Fruit fly (Drosophila melanogaster) whole organism: Measurements from ENCODE around the gene Rpp14b.

Source experiments
- CG8478 ChIP-seq: fragments of >200 bp; optimal IDR thresholded peaks from 2 replicates; lab custom pipeline; 2018; ENCODE audit warnings: inconsistent platforms
- Dll ChIP-seq: fragments of >200 bp; optimal IDR thresholded peaks from 2 replicates; lab custom pipeline; 2017
- EcR ChIP-seq, 2 experiments: fragments of >200 bp; optimal IDR thresholded peaks; 2 replicates each; lab custom pipeline; 2017; ENCODE audit warnings: missing biosample characterization in 2 of 2, missing genetic modification characterization in 2 of 2, missing genetic modification reagents in 2 of 2
- pan ChIP-seq: fragments of >200 bp; optimal IDR thresholded peaks from 2 replicates; lab custom pipeline; 2017
- psq ChIP-seq: fragments of >200 bp; optimal IDR thresholded peaks from 2 replicates; lab custom pipeline; 2017
- usp ChIP-seq: fragments of >200 bp; optimal IDR thresholded peaks from 2 replicates; lab custom pipeline; 2017; ENCODE audit warnings: missing biosample characterization, missing genetic modification characterization, mixed read lengths

Gene Rpp14b

dm6 chr3R:30055915-30056544, at the start of gene Rpp14b, which contains the start of gene spn-A:
Rpp14b (plus strand) TSS chr3R:30055957.
spn-A (minus strand) TSS chr3R:30056037.
- TF ChIP-seq psq (lab: Kevin White, UChicago): no peak
- no peak for TF ChIP-seq usp (GFP tag; lab: Kevin White, UChicago)
- TF ChIP-seq EcR (GFP tag; optimal IDR thresholded peaks at IDR 0.05; lab: Kevin White, UChicago): no peak
- TF ChIP-seq pan (lab: Kevin White, UChicago): no peak
- no peak for TF ChIP-seq CG8478 (lab: Kevin White, UChicago)
- TF ChIP-seq Dll (lab: Kevin White, UChicago): no peak

- no peak for TF ChIP-seq pan (lab: Kevin White, UChicago)
- no peak for TF ChIP-seq CG8478 (lab: Kevin White, UChicago)
- no peak for TF ChIP-seq psq (lab: Kevin White, UChicago)
- no peak for TF ChIP-seq Dll (lab: Kevin White, UChicago)
- TF ChIP-seq usp (GFP tag; lab: Kevin White, UChicago): no peak
- TF ChIP-seq EcR (GFP tag; optimal IDR thresholded peaks at IDR 0.05; lab: Kevin White, UChicago): no peak
Measured at dm6 chr3R:30009173-30009572, 46.6 kb upstream of the Rpp14b start, which contains the start of gene CG7912. CG7912 (minus strand) TSS chr3R:30009189.

dm6 chr3R:30012602-30013489, 42.9 kb upstream of the Rpp14b start:
- no peak for TF ChIP-seq EcR (GFP tag; optimal IDR thresholded peaks at IDR 0.05; lab: Kevin White, UChicago)
- no peak for TF ChIP-seq CG8478 (lab: Kevin White, UChicago)
- no peak for TF ChIP-seq pan (lab: Kevin White, UChicago)

dm6 chr3R:30013909-30014308, 41.8 kb upstream of the Rpp14b start:
- TF ChIP-seq pan (lab: Kevin White, UChicago): no peak
- TF ChIP-seq usp (GFP tag; lab: Kevin White, UChicago): no peak
- TF ChIP-seq EcR (GFP tag; optimal IDR thresholded peaks at IDR 0.05; lab: Kevin White, UChicago): no peak
- no peak for TF ChIP-seq CG8478 (lab: Kevin White, UChicago)
- TF ChIP-seq Dll (lab: Kevin White, UChicago): no peak
- TF ChIP-seq psq (lab: Kevin White, UChicago): no peak

dm6 chr3R:30014480-30014879, 41.3 kb upstream of the Rpp14b start:
- TF ChIP-seq Dll (lab: Kevin White, UChicago) (no peak), pan (lab: Kevin White, UChicago) (no peak), EcR (GFP tag; optimal IDR thresholded peaks at IDR 0.05; lab: Kevin White, UChicago) (no peak), CG8478 (lab: Kevin White, UChicago) (no peak), usp (GFP tag; lab: Kevin White, UChicago) (no peak), psq (lab: Kevin White, UChicago) (no peak)

- TF ChIP-seq pan (lab: Kevin White, UChicago): no peak
- TF ChIP-seq usp (GFP tag; lab: Kevin White, UChicago): no peak
- no peak for TF ChIP-seq CG8478 (lab: Kevin White, UChicago)
- TF ChIP-seq psq (lab: Kevin White, UChicago): no peak
- TF ChIP-seq EcR (GFP tag; optimal IDR thresholded peaks at IDR 0.05; lab: Kevin White, UChicago): no peak
- TF ChIP-seq Dll (lab: Kevin White, UChicago): no peak
Measured at dm6 chr3R:30014977-30015514, 40.7 kb upstream of the Rpp14b start, which contains the start of gene CG7920. CG7920 (minus strand) TSS chr3R:30015284.

dm6 chr3R:30021009-30021408, 34.7 kb upstream of the Rpp14b start:
- no peak for TF ChIP-seq psq (lab: Kevin White, UChicago)
- no peak for TF ChIP-seq CG8478 (lab: Kevin White, UChicago)
- no peak for TF ChIP-seq EcR (GFP tag; optimal IDR thresholded peaks at IDR 0.05; lab: Kevin White, UChicago)
- TF ChIP-seq Dll (lab: Kevin White, UChicago): no peak
- TF ChIP-seq usp (GFP tag; lab: Kevin White, UChicago): no peak
- no peak for TF ChIP-seq pan (lab: Kevin White, UChicago)

- TF ChIP-seq pan (lab: Kevin White, UChicago) (no peak), psq (lab: Kevin White, UChicago) (no peak), Dll (lab: Kevin White, UChicago) (no peak), EcR (GFP tag; optimal IDR thresholded peaks at IDR 0.05; lab: Kevin White, UChicago) (no peak), usp (GFP tag; lab: Kevin White, UChicago) (no peak), CG8478 (lab: Kevin White, UChicago) (no peak)
Measured at dm6 chr3R:30021559-30022451, 34.0 kb upstream of the Rpp14b start, which contains the start of gene Mgat2. Mgat2 (minus strand) TSS chr3R:30022221.

dm6 chr3R:30022452-30023028, 33.2 kb upstream of the Rpp14b start, which contains the start of the genes RpS28a and Axn:
RpS28a (minus strand) TSS chr3R:30022648.
Axn (plus strand) TSS chr3R:30022842.
- TF ChIP-seq CG8478 (lab: Kevin White, UChicago) (no peak), usp (GFP tag; lab: Kevin White, UChicago) (no peak), EcR (GFP tag; optimal IDR thresholded peaks at IDR 0.05; lab: Kevin White, UChicago) (no peak), pan (lab: Kevin White, UChicago) (no peak), Dll (lab: Kevin White, UChicago) (no peak), psq (lab: Kevin White, UChicago) (no peak)
